Fruit fly (Drosophila melanogaster) whole organism, embryonic: Measurements from ENCODE around the gene CG7264.
A peak's percentile ranks its signal among the peaks of the same experiment; 100 is the strongest.

Experiments used
- Atf3 ChIP-seq: fragments of 200-800 bp; sonication (Bioruptor generic); optimal IDR thresholded peaks from 3 replicates; lab custom pipeline; 2016; ENCODE audit warnings: missing biosample characterization, missing genetic modification characterization
- CG10147 ChIP-seq: fragments of 200-800 bp; sonication (Bioruptor generic); optimal IDR thresholded peaks from 2 replicates; lab custom pipeline; 2019; ENCODE audit warnings: missing biosample characterization, mild to moderate bottlenecking, missing genetic modification characterization, moderate library complexity
- CG10267 ChIP-seq: fragments of 200-800 bp; sonication (Bioruptor generic); optimal IDR thresholded peaks from 2 replicates; lab custom pipeline; 2018; ENCODE audit warnings: missing biosample characterization, mild to moderate bottlenecking, missing genetic modification characterization, moderate library complexity
- CG13624 ChIP-seq: fragments of 200-800 bp; sonication (Bioruptor generic); optimal IDR thresholded peaks from 2 replicates; lab custom pipeline; 2016; ENCODE audit warnings: missing biosample characterization, missing genetic modification characterization
- CG13894 ChIP-seq: fragments of 200-800 bp; sonication (Bioruptor generic); optimal IDR thresholded peaks from 3 replicates; lab custom pipeline; 2018; ENCODE audit warnings: missing biosample characterization, mild to moderate bottlenecking, missing genetic modification characterization, moderate library complexity
- CG31365 ChIP-seq: fragments of 200-800 bp; sonication (Bioruptor generic); optimal IDR thresholded peaks from 2 replicates; lab custom pipeline; 2018; ENCODE audit warnings: missing biosample characterization, mild to moderate bottlenecking, missing genetic modification characterization
- CG34224 ChIP-seq: fragments of 200-800 bp; sonication (Bioruptor generic); IDR thresholded peaks from 3 replicates; pipeline ENCODE4 v1.3.6; 2022; ENCODE audit warnings: missing biosample characterization, missing genetic modification characterization; ENCODE audit not compliant: partially characterized antibody
- CG34376 ChIP-seq: fragments of 200-800 bp; sonication (Bioruptor generic); optimal IDR thresholded peaks from 2 replicates; lab custom pipeline; 2018; ENCODE audit warnings: missing biosample characterization, mild to moderate bottlenecking, missing genetic modification characterization
- CG3847 ChIP-seq: fragments of 200-800 bp; sonication (Bioruptor generic); IDR thresholded peaks from 2 replicates; pipeline ENCODE4 v1.3.6; 2022; ENCODE audit warnings: missing biosample characterization, missing genetic modification characterization
- CG4282 ChIP-seq: fragments of 200-800 bp; sonication (Bioruptor generic); optimal IDR thresholded peaks from 2 replicates; lab custom pipeline; 2016; ENCODE audit warnings: missing biosample characterization, missing genetic modification characterization
- CG4328 ChIP-seq: fragments of 200-800 bp; sonication (Bioruptor generic); optimal IDR thresholded peaks from 3 replicates; lab custom pipeline; 2017; ENCODE audit warnings: missing biosample characterization, missing genetic modification reagents, missing genetic modification characterization
- CG6765 ChIP-seq: fragments of 200-800 bp; sonication (Bioruptor generic); optimal IDR thresholded peaks from 3 replicates; lab custom pipeline; 2017; ENCODE audit warnings: missing biosample characterization, mild to moderate bottlenecking, missing genetic modification characterization
- CG7839 ChIP-seq: fragments of 200-800 bp; sonication (Bioruptor generic); optimal IDR thresholded peaks from 3 replicates; lab custom pipeline; 2018; ENCODE audit warnings: missing biosample characterization, mild to moderate bottlenecking, missing genetic modification characterization, moderate library complexity
- CG8924 ChIP-seq: fragments of 200-800 bp; optimal IDR thresholded peaks from 3 replicates; lab custom pipeline; 2019; ENCODE audit warnings: missing biosample characterization, mild to moderate bottlenecking, missing genetic modification characterization, moderate library complexity
- CrebB ChIP-seq: fragments of 200-800 bp; sonication (Bioruptor generic); optimal IDR thresholded peaks from 3 replicates; lab custom pipeline; 2018; ENCODE audit warnings: missing biosample characterization, mild to moderate bottlenecking, missing genetic modification characterization
- Hr3 ChIP-seq: fragments of 200-800 bp; sonication (Bioruptor generic); optimal IDR thresholded peaks from 3 replicates; lab custom pipeline; 2016; ENCODE audit warnings: missing biosample characterization, missing genetic modification characterization
- Hr39 ChIP-seq: fragments of >200 bp; optimal IDR thresholded peaks from 2 replicates; lab custom pipeline; 2017
- Hsf ChIP-seq: fragments of 200-800 bp; sonication (Bioruptor generic); optimal IDR thresholded peaks from 3 replicates; lab custom pipeline; 2016; ENCODE audit warnings: missing biosample characterization, missing genetic modification characterization
- Oaz ChIP-seq: fragments of 200-800 bp; sonication (Bioruptor generic); IDR thresholded peaks from 2 replicates; pipeline ENCODE4 v1.3.6; 2022; ENCODE audit warnings: missing biosample characterization, missing genetic modification characterization
- Oli ChIP-seq: fragments of 200-800 bp; sonication (Bioruptor generic); optimal IDR thresholded peaks from 2 replicates; lab custom pipeline; 2018; ENCODE audit warnings: missing biosample characterization, mild to moderate bottlenecking, missing genetic modification characterization, moderate library complexity
- Sin3A ChIP-seq: fragments of >200 bp; optimal IDR thresholded peaks from 2 replicates; lab custom pipeline; 2018
- Vsx1 ChIP-seq: fragments of 200-800 bp; sonication (Bioruptor generic); optimal IDR thresholded peaks from 2 replicates; lab custom pipeline; 2017; ENCODE audit warnings: missing biosample characterization, mild to moderate bottlenecking, missing genetic modification characterization, missing genetic modification reagents
- amos ChIP-seq: fragments of 200-800 bp; sonication (Bioruptor generic); IDR thresholded peaks from 2 replicates; pipeline ENCODE4 v1.3.6; 2022; ENCODE audit warnings: missing biosample characterization, missing genetic modification characterization; ENCODE audit not compliant: partially characterized antibody
- crp ChIP-seq, 2 experiments: fragments of 200-800 bp; sonication (Bioruptor generic); optimal IDR thresholded peaks; 2 replicates in 1 of 2; 3 replicates in 1 of 2; lab custom pipeline; 2017; ENCODE audit warnings: missing biosample characterization in 2 of 2, missing genetic modification characterization in 2 of 2, mild to moderate bottlenecking in 1 of 2, moderate library complexity in 1 of 2
- dmrt99B ChIP-seq: fragments of 200-800 bp; sonication (Bioruptor generic); optimal IDR thresholded peaks from 2 replicates; lab custom pipeline; 2018; ENCODE audit warnings: missing biosample characterization, mild to moderate bottlenecking, missing genetic modification characterization, moderate library complexity
- fd64A ChIP-seq: fragments of 200-800 bp; sonication (Bioruptor generic); optimal IDR thresholded peaks from 3 replicates; lab custom pipeline; 2018; ENCODE audit warnings: missing biosample characterization, mild to moderate bottlenecking, missing genetic modification characterization
- fd96Cb ChIP-seq: fragments of 200-800 bp; sonication (Bioruptor generic); optimal IDR thresholded peaks from 2 replicates; lab custom pipeline; 2018; ENCODE audit warnings: missing biosample characterization, mild to moderate bottlenecking, missing genetic modification characterization, moderate library complexity
- fu2 ChIP-seq: fragments of 200-800 bp; sonication (Bioruptor generic); optimal IDR thresholded peaks from 2 replicates; lab custom pipeline; 2016; ENCODE audit warnings: missing biosample characterization, missing genetic modification characterization
- gfzf ChIP-seq: fragments of 200-800 bp; sonication (Bioruptor generic); optimal IDR thresholded peaks from 2 replicates; lab custom pipeline; 2016; ENCODE audit warnings: missing biosample characterization, mild to moderate bottlenecking, missing genetic modification characterization, moderate library complexity
- gro ChIP-seq: fragments of 200-800 bp; sonication (Bioruptor generic); optimal IDR thresholded peaks from 2 replicates; lab custom pipeline; 2016; ENCODE audit warnings: missing biosample characterization, missing genetic modification characterization
- inv ChIP-seq: fragments of 200-800 bp; sonication (Bioruptor generic); IDR thresholded peaks from 2 replicates; pipeline ENCODE4 v1.3.6; 2022; ENCODE audit warnings: missing biosample characterization, missing genetic modification characterization; ENCODE audit not compliant: partially characterized antibody
- lov ChIP-seq, 2 experiments: fragments of 200-800 bp in 1 of 2; fragments of >200 bp in 1 of 2; sonication (Bioruptor generic) in 1 of 2; IDR thresholded peaks in 1 of 2; optimal IDR thresholded peaks in 1 of 2; 2 replicates in 1 of 2; 3 replicates in 1 of 2; pipeline versions ENCODE4 v1.3.6 to Lab custom; 2017 to 2022; ENCODE audit warnings: missing biosample characterization in 1 of 2, missing genetic modification characterization in 1 of 2
- mam ChIP-seq: fragments of 200-800 bp; sonication (Bioruptor generic); optimal IDR thresholded peaks from 3 replicates; lab custom pipeline; 2016; ENCODE audit warnings: missing biosample characterization, missing genetic modification characterization
- nerfin-2 ChIP-seq: fragments of 200-800 bp; sonication (Bioruptor generic); IDR thresholded peaks from 2 replicates; pipeline ENCODE4 v1.3.6; 2022; ENCODE audit warnings: missing biosample characterization, missing genetic modification characterization; ENCODE audit not compliant: partially characterized antibody
- pan ChIP-seq, 4 experiments: fragments of >200 bp in 3 of 4; fragments of 200-800 bp in 1 of 4; sonication (Bioruptor generic) in 1 of 4; optimal IDR thresholded peaks in 3 of 4; IDR thresholded peaks in 1 of 4; 2 replicates each; pipeline versions ENCODE4 v1.3.6 to Lab custom; 2017 to 2022; ENCODE audit warnings: missing biosample characterization in 2 of 4, missing genetic modification characterization in 2 of 4, mixed read lengths in 1 of 4
- pho ChIP-seq: fragments of 200-800 bp; sonication (Bioruptor generic); optimal IDR thresholded peaks from 2 replicates; lab custom pipeline; 2016; ENCODE audit warnings: missing biosample characterization, missing genetic modification characterization
- pita ChIP-seq: fragments of 200-800 bp; sonication (Bioruptor generic); optimal IDR thresholded peaks from 2 replicates; lab custom pipeline; 2017; ENCODE audit warnings: missing biosample characterization, mild to moderate bottlenecking, missing genetic modification characterization
- pzg ChIP-seq: fragments of 200-800 bp; sonication (Bioruptor generic); optimal IDR thresholded peaks from 3 replicates; lab custom pipeline; 2018; ENCODE audit warnings: missing biosample characterization, mild to moderate bottlenecking, missing genetic modification characterization, moderate library complexity
- repo ChIP-seq: fragments of 200-800 bp; sonication (Bioruptor generic); optimal IDR thresholded peaks from 2 replicates; lab custom pipeline; 2016; ENCODE audit warnings: missing biosample characterization, missing genetic modification characterization
- unc-4 ChIP-seq: fragments of 200-800 bp; sonication (Bioruptor generic); IDR thresholded peaks from 2 replicates; pipeline ENCODE4 v1.3.6; 2022; ENCODE audit warnings: missing biosample characterization, missing genetic modification characterization; ENCODE audit not compliant: partially characterized antibody
- vnd ChIP-seq: fragments of 200-800 bp; sonication (Bioruptor generic); IDR thresholded peaks from 3 replicates; pipeline ENCODE4 v1.3.6; 2022; ENCODE audit warnings: missing biosample characterization, missing genetic modification characterization; ENCODE audit not compliant: partially characterized antibody

Gene CG7264

dm6 chr3L:11789773-11790172 lies 39.1 kb upstream of the CG7264 start, which contains the start of gene Pi3K68D (continued):
- no peak for TF ChIP-seq Hr3 (GFP tag; lab: Kevin White, UChicago)
- TF ChIP-seq Hr39 (lab: Kevin White, UChicago) = no peak
- peak; percentile 1 for TF ChIP-seq CG10147
- TF ChIP-seq pita (GFP tag; lab: Kevin White, UChicago) = peak; percentile 81
- peak; percentile 95 for TF ChIP-seq CG34224
- TF ChIP-seq CG4328 (GFP tag; lab: Kevin White, UChicago) = no peak
- peak; percentile 52 for TF ChIP-seq CG13624 (GFP tag; lab: Kevin White, UChicago)
- TF ChIP-seq CG7839 (tag; lab: Kevin White, UChicago) = no peak
- TF ChIP-seq vnd (GFP tag; lab: Robert Waterston, UW) = peak; percentile 88
- peak; percentile 46 for TF ChIP-seq CG4282 (GFP tag; lab: Kevin White, UChicago)
- peak; percentile 96 for TF ChIP-seq pzg (GFP tag; lab: Kevin White, UChicago)
- peak; percentile 21 for TF ChIP-seq mam
- TF ChIP-seq CG13894 = no peak
- peak; percentile 67 for TF ChIP-seq gfzf (GFP tag; lab: Kevin White, UChicago)
- peak; percentile 12 for TF ChIP-seq Sin3A
- peak; percentile 27 for TF ChIP-seq CG8924 (tag; lab: Kevin White, UChicago)
- peak; percentile 69 for TF ChIP-seq gro
- peak; percentile 92 for TF ChIP-seq unc-4
- TF ChIP-seq repo (GFP tag; lab: Kevin White, UChicago) = no peak
- no peak for TF ChIP-seq Oaz (GFP tag; lab: Robert Waterston, UW)
- no peak for TF ChIP-seq CG6765 (GFP tag; lab: Kevin White, UChicago)
- TF ChIP-seq crp (GFP tag; optimal IDR thresholded peaks at IDR 0.05; lab: Kevin White, UChicago) = peak in 1 of 2 experiments; percentile 65
- TF ChIP-seq CG31365 (tag; lab: Kevin White, UChicago) = no peak
- TF ChIP-seq dmrt99B (tag; lab: Kevin White, UChicago) = no peak
- peak; percentile 59 for TF ChIP-seq CG10267 (tag; lab: Kevin White, UChicago)
- TF ChIP-seq fd96Cb (tag; lab: Kevin White, UChicago) = no peak
- TF ChIP-seq fd64A (GFP tag; lab: Kevin White, UChicago) = no peak
- peak; percentile 12 for TF ChIP-seq Hsf (GFP tag; lab: Kevin White, UChicago)
- peak; percentile 47; the same call in 1 of the 2 replicates for TF ChIP-seq CG3847
- peak; percentile 92 for TF ChIP-seq inv (GFP tag; lab: Robert Waterston, UW)
- no peak for TF ChIP-seq pan (optimal IDR thresholded peaks at IDR 0.05; lab: Kevin White, UChicago)
- TF ChIP-seq pan (GFP tag; optimal IDR thresholded peaks at IDR 0.05 in 1 of 2, IDR thresholded peaks at IDR 0.05 in 1 of 2) = no peak
- TF ChIP-seq nerfin-2 (GFP tag; lab: Robert Waterston, UW) = peak; percentile 88
- TF ChIP-seq pho (GFP tag; lab: Kevin White, UChicago) = peak; percentile 16
- TF ChIP-seq Atf3 = no peak
- peak; percentile 98 for TF ChIP-seq amos
- TF ChIP-seq fu2 = no peak
- TF ChIP-seq Oli (tag; lab: Kevin White, UChicago) = no peak
- TF ChIP-seq lov (optimal IDR thresholded peaks at IDR 0.05; lab: Kevin White, UChicago) = no peak
- no peak for TF ChIP-seq lov (GFP tag; IDR thresholded peaks at IDR 0.05; lab: Robert Waterston, UW)
- TF ChIP-seq Vsx1 (GFP tag; lab: Kevin White, UChicago) = no peak
- TF ChIP-seq CrebB (tag; lab: Kevin White, UChicago) = peak; percentile 10
- TF ChIP-seq CG34376 (GFP tag; lab: Kevin White, UChicago) = no peak
- TF ChIP-seq, all 482 proteins: peak for 116
